Worm (Caenorhabditis elegans) whole organism, L4 larva: Measurements from ENCODE around the gene pde-12.

Experiments
- F10B5.3 ChIP-seq: sonication (generic microtip); optimal IDR thresholded peaks from 2 replicates; lab custom pipeline; 2016; ENCODE audit warnings: mild to moderate bottlenecking, missing genetic modification characterization, missing compliant biosample characterization
- F26F4.8 ChIP-seq: fragments of 200-800 bp; sonication (Bioruptor generic); conservative IDR thresholded peaks from 2 replicates; pipeline ENCODE4 v1.3.6; 2022; ENCODE audit warnings: missing genetic modification characterization, missing compliant biosample characterization
- T20F7.1 ChIP-seq: fragments of 200-800 bp; sonication (Bioruptor generic); optimal IDR thresholded peaks from 2 replicates; lab custom pipeline; 2018; ENCODE audit warnings: mild to moderate bottlenecking, missing genetic modification characterization, missing compliant biosample characterization
- T26A8.4 ChIP-seq: fragments of 200-800 bp; sonication (Bioruptor generic); IDR thresholded peaks from 2 replicates; pipeline ENCODE4 v1.3.6; 2022; ENCODE audit warnings: missing genetic modification characterization, missing compliant biosample characterization
- Y75B8A.6 ChIP-seq: fragments of 200-800 bp; sonication (Bioruptor generic); IDR thresholded peaks from 2 replicates; pipeline ENCODE4 v1.3.6; 2022; ENCODE audit warnings: missing genetic modification reagents, missing genetic modification characterization, missing compliant biosample characterization
- ZK337.2 ChIP-seq: fragments of 200-800 bp; sonication (Bioruptor generic); IDR thresholded peaks from 2 replicates; pipeline ENCODE4 v1.3.6; 2022; ENCODE audit warnings: missing genetic modification reagents, missing genetic modification characterization, missing compliant biosample characterization
- aha-1 ChIP-seq: fragments of 150-350 bp; peaks from one replicate; lab custom pipeline; 2014; ENCODE audit warnings: missing biosample characterization, missing genetic modification characterization
- ctbp-1 ChIP-seq: fragments of 200-800 bp; sonication (Bioruptor generic); IDR thresholded peaks from 2 replicates; pipeline ENCODE4 v1.3.6; 2022; ENCODE audit warnings: missing genetic modification reagents, missing genetic modification characterization, missing compliant biosample characterization
- daf-16 ChIP-seq, 3 experiments: sonication (generic microtip); optimal IDR thresholded peaks; 2 replicates each; lab custom pipeline; 2016 to 2017; ENCODE audit warnings: missing genetic modification characterization in 3 of 3, missing genetic modification reagents in 3 of 3, mild to moderate bottlenecking in 2 of 3, missing compliant biosample characterization in 2 of 3, missing biosample characterization in 1 of 3, moderate library complexity in 1 of 3
- dmd-6 ChIP-seq: fragments of 200-800 bp; sonication (Bioruptor generic); IDR thresholded peaks from 2 replicates; pipeline ENCODE4 v1.3.6; 2022; ENCODE audit warnings: missing genetic modification reagents, missing genetic modification characterization, missing compliant biosample characterization
- dmd-9 ChIP-seq: fragments of 200-800 bp; sonication (Bioruptor generic); IDR thresholded peaks from 2 replicates; pipeline ENCODE4 v1.3.6; 2022; ENCODE audit warnings: missing genetic modification reagents, missing genetic modification characterization, missing compliant biosample characterization
- duxl-1 ChIP-seq: sonication (generic microtip); optimal IDR thresholded peaks from 2 replicates; lab custom pipeline; 2016; ENCODE audit warnings: mild to moderate bottlenecking, missing genetic modification characterization, moderate library complexity, missing compliant biosample characterization; ENCODE audit not compliant: poor library complexity
- dve-1 ChIP-seq: sonication (generic microtip); optimal IDR thresholded peaks from 2 replicates; lab custom pipeline; 2017; ENCODE audit warnings: antibody characterized with exemption, mild to moderate bottlenecking, missing genetic modification characterization, missing compliant biosample characterization; ENCODE audit not compliant: insufficient read depth
- gei-8 ChIP-seq: fragments of 200-800 bp; sonication (Bioruptor generic); optimal IDR thresholded peaks from 2 replicates; lab custom pipeline; 2018; ENCODE audit warnings: mild to moderate bottlenecking, missing genetic modification characterization, missing compliant biosample characterization
- hif-1 ChIP-seq, 2 experiments: sonication (generic microtip); optimal IDR thresholded peaks; 2 replicates each; lab custom pipeline; 2016 to 2017; ENCODE audit warnings: missing compliant biosample characterization in 2 of 2, missing genetic modification characterization in 2 of 2, missing genetic modification reagents in 2 of 2, missing genotype in 2 of 2, mild to moderate bottlenecking in 1 of 2
- hlh-11 ChIP-seq: fragments of 200-800 bp; sonication (Bioruptor generic); optimal IDR thresholded peaks from 2 replicates; lab custom pipeline; 2018; ENCODE audit warnings: mild to moderate bottlenecking, missing genetic modification characterization, missing compliant biosample characterization
- hlh-30 ChIP-seq: sonication (generic microtip); optimal IDR thresholded peaks from 2 replicates; lab custom pipeline; 2017; ENCODE audit warnings: antibody characterized with exemption, mild to moderate bottlenecking, missing genetic modification characterization, missing compliant biosample characterization; ENCODE audit not compliant: insufficient read depth
- hmg-1.1 ChIP-seq: fragments of 200-800 bp; sonication (Bioruptor generic); IDR thresholded peaks from 2 replicates; pipeline ENCODE4 v1.3.6; 2022; ENCODE audit warnings: missing genetic modification reagents, missing genetic modification characterization, missing compliant biosample characterization
- lim-7 ChIP-seq: fragments of 200-800 bp; sonication (Bioruptor generic); IDR thresholded peaks from 2 replicates; pipeline ENCODE4 v1.3.6; 2022; ENCODE audit warnings: missing genetic modification characterization, missing compliant biosample characterization
- lsy-2 ChIP-seq, 2 experiments: fragments of 150-350 bp in 1 of 2; sonication (generic microtip) in 1 of 2; optimal IDR thresholded peaks; 2 replicates each; lab custom pipeline; 2014 to 2017; ENCODE audit warnings: missing biosample characterization in 2 of 2, missing genetic modification characterization in 2 of 2
- mdt-29 ChIP-seq: fragments of 200-800 bp; sonication (Bioruptor generic); IDR thresholded peaks from 2 replicates; pipeline ENCODE4 v1.3.6; 2022; ENCODE audit warnings: missing genetic modification reagents, missing genetic modification characterization, missing compliant biosample characterization
- mes-2 ChIP-seq: sonication (generic microtip); optimal IDR thresholded peaks from 2 replicates; lab custom pipeline; 2016; ENCODE audit warnings: missing genotype, mild to moderate bottlenecking, missing genetic modification characterization, missing compliant biosample characterization; ENCODE audit not compliant: poor library complexity, severe bottlenecking
- mxl-2 ChIP-seq: fragments of 200-800 bp; sonication (Bioruptor generic); conservative IDR thresholded peaks from 2 replicates; pipeline ENCODE4 v1.3.6; 2022; ENCODE audit warnings: missing genetic modification reagents, missing genetic modification characterization, missing compliant biosample characterization
- mxl-3 ChIP-seq: fragments of 200-800 bp; sonication (Bioruptor generic); optimal IDR thresholded peaks from 2 replicates; lab custom pipeline; 2018; ENCODE audit warnings: mild to moderate bottlenecking, missing genetic modification characterization, missing compliant biosample characterization
- nhr-11 ChIP-seq: fragments of 150-350 bp; optimal IDR thresholded peaks from 2 replicates; lab custom pipeline; 2014; ENCODE audit warnings: missing biosample characterization, missing genetic modification characterization
- nhr-111 ChIP-seq: fragments of 200-800 bp; sonication (Bioruptor generic); optimal IDR thresholded peaks from 2 replicates; lab custom pipeline; 2018; ENCODE audit warnings: mild to moderate bottlenecking, missing genetic modification characterization, missing compliant biosample characterization
- nhr-28 ChIP-seq: fragments of 150-350 bp; optimal IDR thresholded peaks from 2 replicates; lab custom pipeline; 2014; ENCODE audit warnings: missing biosample characterization, missing genetic modification characterization
- pqm-1 ChIP-seq: sonication (generic microtip); optimal IDR thresholded peaks from 2 replicates; lab custom pipeline; 2017; ENCODE audit warnings: missing biosample characterization, missing genetic modification characterization
- set-16 ChIP-seq: fragments of 200-800 bp; sonication (Bioruptor generic); IDR thresholded peaks from 2 replicates; pipeline ENCODE4 v1.3.6; 2022; ENCODE audit warnings: missing genetic modification reagents, missing genetic modification characterization, missing compliant biosample characterization
- spr-1 ChIP-seq: sonication (generic microtip); optimal IDR thresholded peaks from 2 replicates; lab custom pipeline; 2016; ENCODE audit warnings: mild to moderate bottlenecking, missing genetic modification characterization, missing compliant biosample characterization
- tag-97 ChIP-seq: fragments of 200-800 bp; sonication (Bioruptor generic); IDR thresholded peaks from 2 replicates; pipeline ENCODE4 v1.3.6; 2022; ENCODE audit warnings: missing genetic modification characterization, missing compliant biosample characterization
- unc-130 ChIP-seq: sonication (generic microtip); optimal IDR thresholded peaks from 2 replicates; lab custom pipeline; 2016; ENCODE audit warnings: missing genetic modification reagents, missing genetic modification characterization, missing compliant biosample characterization
- unc-62 ChIP-seq, 3 experiments: fragments of 150-350 bp in 1 of 3; sonication (generic microtip); optimal IDR thresholded peaks in 2 of 3; peaks in 1 of 3; 1 replicate in 1 of 3; 2 replicates in 2 of 3; lab custom pipeline; 2014 to 2017; ENCODE audit warnings: missing biosample characterization in 3 of 3, missing genetic modification characterization in 3 of 3, missing genetic modification reagents in 3 of 3, missing genotype in 1 of 3
- vab-7 ChIP-seq: fragments of 200-800 bp; sonication (Bioruptor generic); IDR thresholded peaks from 2 replicates; pipeline ENCODE4 v1.3.6; 2022; ENCODE audit warnings: missing genetic modification reagents, missing genetic modification characterization, missing compliant biosample characterization
- zfp-3 ChIP-seq: fragments of 200-800 bp; sonication (Bioruptor generic); conservative IDR thresholded peaks from 2 replicates; pipeline ENCODE4 v1.3.6; 2022; ENCODE audit warnings: missing genetic modification reagents, missing genetic modification characterization, missing compliant biosample characterization
- zip-2 ChIP-seq: fragments of 150-350 bp; optimal IDR thresholded peaks from 2 replicates; lab custom pipeline; 2014; ENCODE audit warnings: missing biosample characterization, missing genetic modification characterization
- ztf-7 ChIP-seq: fragments of 150-350 bp; optimal IDR thresholded peaks from 2 replicates; lab custom pipeline; 2014; ENCODE audit warnings: missing biosample characterization, missing genetic modification characterization

Gene pde-12

ce11 chrIII:10819778-10820177, 25.0 kb downstream of the pde-12 start:
- TF ChIP-seq mxl-2 (GFP tag; lab: Robert Waterston, UW) (0 out of 2 replicates have a peak, but pooled peaks have one; percentile 45), zfp-3 (GFP tag; lab: Robert Waterston, UW) (0 out of 2 replicates have a peak, but pooled peaks have one; percentile 9), nhr-28 (tag; lab: Kevin White, UChicago) (no peak), set-16 (GFP tag; lab: Robert Waterston, UW) (peak; percentile 57; the same call in 1 of the 2 replicates), spr-1 (tag; lab: Kevin White, UChicago) (no peak), mdt-29 (GFP tag; lab: Robert Waterston, UW) (0 out of 2 replicates have a peak, but pooled peaks have one; percentile 28), nhr-11 (tag; lab: Kevin White, UChicago) (peak; percentile 85), hmg-1.1 (GFP tag; lab: Robert Waterston, UW) (peak; percentile 22; the same call in 1 of the 2 replicates), tag-97 (GFP tag; lab: Robert Waterston, UW) (no peak), hif-1 (tag; optimal IDR thresholded peaks at IDR 0.05; lab: Kevin White, UChicago) (peak in 1 of 2 experiments; percentile 6), unc-62 (GFP tag; optimal IDR thresholded peaks at IDR 0.05 in 1 of 2; lab: Kevin White, UChicago) (peak in 1 of 2 experiments; percentile 85), unc-62 (tag; optimal IDR thresholded peaks at IDR 0.05; lab: Kevin White, UChicago) (no peak), ZK337.2 (GFP tag; lab: Robert Waterston, UW) (no peak), lim-7 (GFP tag; lab: Robert Waterston, UW) (no peak), gei-8 (GFP tag; lab: Kevin White, UChicago) (peak; percentile 14), mxl-3 (peak; percentile 45), lsy-2 (tag; optimal IDR thresholded peaks at IDR 0.05; lab: Kevin White, UChicago) (peak in 1 of 2 experiments; percentile 53), Y75B8A.6 (GFP tag; lab: Robert Waterston, UW) (peak; percentile 32; the same call in 1 of the 2 replicates), T26A8.4 (0 out of 2 replicates have a peak, but pooled peaks have one; percentile 10), dmd-9 (no peak), aha-1 (peak; percentile 78), hlh-30 (tag; lab: Kevin White, UChicago) (peak; percentile 18), hlh-11 (tag; lab: Kevin White, UChicago) (peak; percentile 68)

- no peak for TF ChIP-seq ctbp-1
- no peak for TF ChIP-seq T20F7.1
- no peak for TF ChIP-seq ztf-7
- no peak for TF ChIP-seq F10B5.3
- TF ChIP-seq zip-2 = no peak
- peak; percentile 16 for TF ChIP-seq dve-1 (tag; lab: Kevin White, UChicago)
- no peak for TF ChIP-seq duxl-1
- no peak for TF ChIP-seq tag-97 (GFP tag; lab: Robert Waterston, UW)
- no peak for TF ChIP-seq set-16 (GFP tag; lab: Robert Waterston, UW)
- no peak for TF ChIP-seq vab-7 (GFP tag; lab: Robert Waterston, UW)
- TF ChIP-seq T26A8.4 = no peak
- no peak for TF ChIP-seq nhr-111 (GFP tag; lab: Kevin White, UChicago)
- peak; percentile 11 for TF ChIP-seq nhr-28 (tag; lab: Kevin White, UChicago)
- TF ChIP-seq mes-2 (tag; lab: Kevin White, UChicago) = no peak
- peak; percentile 30 for TF ChIP-seq dmd-6 (GFP tag; lab: Robert Waterston, UW)
- peak; percentile 34 for TF ChIP-seq pqm-1 (tag; lab: Kevin White, UChicago)
- TF ChIP-seq hif-1 (tag; optimal IDR thresholded peaks at IDR 0.05; lab: Kevin White, UChicago) = no peak
- no peak for TF ChIP-seq daf-16 (GFP tag; optimal IDR thresholded peaks at IDR 0.05; lab: Kevin White, UChicago)
- TF ChIP-seq daf-16 (tag; optimal IDR thresholded peaks at IDR 0.05; lab: Kevin White, UChicago) = peak; percentile 49
- TF ChIP-seq F26F4.8 (GFP tag; lab: Robert Waterston, UW) = no peak
- no peak for TF ChIP-seq mxl-2 (GFP tag; lab: Robert Waterston, UW)
- TF ChIP-seq unc-130 = no peak
- TF ChIP-seq, all 104 proteins: peak for 5
These were observed 25.6 kb downstream of the pde-12 start for ce11 chrIII:10819257-10819656.
